Fruit fly (Drosophila melanogaster) whole organism, prepupa: ENCODE results near the gene CtBP.

Source experiments
- CG15336 ChIP-seq: fragments of 200-800 bp; sonication (Bioruptor generic); IDR thresholded peaks from 2 replicates; pipeline ENCODE4 v1.3.6; 2022; ENCODE audit warnings: missing biosample characterization, missing genetic modification characterization
- OdsH ChIP-seq: fragments of 200-800 bp; sonication (Bioruptor generic); optimal IDR thresholded peaks from 3 replicates; lab custom pipeline; 2016; ENCODE audit warnings: missing biosample characterization, missing genetic modification characterization
- Sox15 ChIP-seq: fragments of 200-800 bp; sonication (Bioruptor generic); optimal IDR thresholded peaks from 3 replicates; lab custom pipeline; 2016; ENCODE audit warnings: missing biosample characterization, missing genetic modification characterization
- eg ChIP-seq: fragments of 200-800 bp; sonication (Bioruptor generic); IDR thresholded peaks from 3 replicates; pipeline ENCODE4 v1.3.6; 2022; ENCODE audit warnings: missing biosample characterization, missing genetic modification characterization
- fd85E ChIP-seq: fragments of 200-800 bp; sonication (Bioruptor generic); optimal IDR thresholded peaks from 3 replicates; lab custom pipeline; 2016; ENCODE audit warnings: missing biosample characterization, missing genetic modification characterization
- pdm3 ChIP-seq: fragments of 200-800 bp; sonication (Bioruptor generic); optimal IDR thresholded peaks from 3 replicates; lab custom pipeline; 2016; ENCODE audit warnings: missing biosample characterization, missing genetic modification characterization
- ss ChIP-seq, 2 experiments: fragments of 200-800 bp; sonication (Bioruptor generic); optimal IDR thresholded peaks; 2 replicates in 1 of 2; 3 replicates in 1 of 2; lab custom pipeline; 2017 to 2018; ENCODE audit warnings: mild to moderate bottlenecking in 2 of 2, missing biosample characterization in 2 of 2, missing genetic modification characterization in 2 of 2, moderate library complexity in 1 of 2

DNA sequence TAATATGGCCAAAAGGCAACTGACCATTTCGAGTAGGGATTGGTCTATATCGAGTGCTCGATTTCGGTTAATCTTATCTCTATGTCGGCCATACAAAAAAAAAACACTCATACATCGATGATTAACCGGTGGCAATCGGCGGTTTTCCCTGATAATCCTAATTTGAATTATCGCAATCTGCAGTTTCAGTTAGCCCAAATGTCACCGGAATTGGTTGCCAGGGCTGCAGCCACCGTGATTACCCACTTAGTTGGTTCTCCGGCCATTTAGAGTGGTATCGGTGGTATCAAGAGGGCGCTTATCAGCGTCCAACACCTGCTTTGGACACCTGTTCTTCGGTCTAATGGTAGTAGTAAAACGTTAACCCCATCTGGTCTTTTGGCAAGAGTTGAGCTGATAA is 39.3 kb upstream of the CtBP start:
- TF ChIP-seq pdm3 (GFP tag; lab: Kevin White, UChicago) (no peak), eg (GFP tag; lab: Robert Waterston, UW) (no peak), CG15336 (no peak), fd85E (no peak), Sox15 (GFP tag; lab: Kevin White, UChicago) (no peak), OdsH (no peak), ss (GFP tag; optimal IDR thresholded peaks at IDR 0.05; lab: Kevin White, UChicago) (no peak)
